Fruit fly (Drosophila melanogaster): ENCODE measurements around the gene CG7824.

CG7824 gene

dm6 chr3R:29891183-29891582, 32.4 kb upstream of the CG7824 start (continued):
- TF ChIP-seq crp (GFP tag; optimal IDR thresholded peaks at IDR 0.05) (no peak), sr (GFP tag; IDR thresholded peaks at IDR 0.05) (no peak), Dref (GFP tag; IDR thresholded peaks at IDR 0.05) (no peak), BtbVII (GFP tag; optimal IDR thresholded peaks at IDR 0.05) (no peak), CG16813 (GFP tag; IDR thresholded peaks at IDR 0.05; ENCODE audit: partially characterized antibody) (no peak), sens-2 (GFP tag; IDR thresholded peaks at IDR 0.05) (no peak), chinmo (GFP tag; IDR thresholded peaks at IDR 0.05; ENCODE audit: partially characterized antibody) (no peak), zfh1 (GFP tag; IDR thresholded peaks at IDR 0.05) (no peak), Nf-YB (GFP tag; optimal IDR thresholded peaks at IDR 0.05) (no peak), da (GFP tag; optimal IDR thresholded peaks at IDR 0.05) (no peak), cato (GFP tag; optimal IDR thresholded peaks at IDR 0.05; ENCODE audit: borderline replicate concordance) (no peak), Hr3 (GFP tag; optimal IDR thresholded peaks at IDR 0.05) (no peak), fd102C (GFP tag; optimal IDR thresholded peaks at IDR 0.05) (no peak), CG13424 (tag; optimal IDR thresholded peaks at IDR 0.05) (no peak), Poxn (GFP tag; IDR thresholded peaks at IDR 0.05) (no peak), btn (GFP tag; optimal IDR thresholded peaks at IDR 0.05) (no peak), disco-r (GFP tag; optimal IDR thresholded peaks at IDR 0.05) (no peak)

- TF ChIP-seq chinmo (GFP tag; IDR thresholded peaks at IDR 0.05; ENCODE audit: partially characterized antibody), result peak; percentile 92; the same call in 3 of the 4 replicates
- 0 out of 3 replicates have a peak, but pooled peaks have one; percentile 10 for TF ChIP-seq CG34224 (GFP tag; IDR thresholded peaks at IDR 0.05; ENCODE audit: partially characterized antibody)
- TF ChIP-seq CG12155 (GFP tag; optimal IDR thresholded peaks at IDR 0.05), result no peak
These were observed 21.6 kb upstream of the CG7824 start for dm6 chr3R:29880306-29880705.

- TF ChIP-seq CG1233 (GFP tag; optimal IDR thresholded peaks at IDR 0.05) (no peak), NC2β (GFP tag; optimal IDR thresholded peaks at IDR 0.05) (no peak), nom (GFP tag; optimal IDR thresholded peaks at IDR 0.05) (peak; percentile 77), CG7963 (GFP tag; IDR thresholded peaks at IDR 0.05; ENCODE audit: partially characterized antibody) (peak; percentile 33; the same call in 1 of the 3 replicates), h (optimal IDR thresholded peaks at IDR 0.05) (no peak), CG11723 (GFP tag; optimal IDR thresholded peaks at IDR 0.05) (peak; percentile 38), CG3407 (GFP tag; optimal IDR thresholded peaks at IDR 0.05) (no peak), gem (tag; optimal IDR thresholded peaks at IDR 0.05) (no peak), CG32532 (GFP tag; IDR thresholded peaks at IDR 0.05) (0 out of 2 replicates have a peak, but pooled peaks have one; percentile 15), Chrac-16 (GFP tag; optimal IDR thresholded peaks at IDR 0.05) (no peak), MBD-R2 (GFP tag; IDR thresholded peaks at IDR 0.05) (peak; percentile 29; the same call in 1 of the 2 replicates), Med (GFP tag) (peak; percentile 88), Adf1 (GFP tag; IDR thresholded peaks at IDR 0.05) (0 out of 2 replicates have a peak, but pooled peaks have one; percentile 7), Hsf (GFP tag; optimal IDR thresholded peaks at IDR 0.05) (no peak), D19A (tag; optimal IDR thresholded peaks at IDR 0.05) (peak; percentile 91), Aef1 (GFP tag; IDR thresholded peaks at IDR 0.05) (peak; percentile 66), dimm (GFP tag; IDR thresholded peaks at IDR 0.05) (no peak), Opbp (GFP tag; IDR thresholded peaks at IDR 0.05; ENCODE audit: partially characterized antibody) (peak; percentile 62; the same call in 2 of the 3 replicates), usp (GFP tag; optimal IDR thresholded peaks at IDR 0.05) (no peak), sna (GFP tag; IDR thresholded peaks at IDR 0.05; ENCODE audit: partially characterized antibody) (0 out of 2 replicates have a peak, but pooled peaks have one; percentile 30), CG12104 (GFP tag; optimal IDR thresholded peaks at IDR 0.05) (no peak), tgo (GFP tag; IDR thresholded peaks at IDR 0.05) (no peak), CG11085 (GFP tag; IDR thresholded peaks at IDR 0.05) (no peak), fru (optimal IDR thresholded peaks at IDR 0.05) (no peak), Mes4 (GFP tag; optimal IDR thresholded peaks at IDR 0.05) (no peak), fd96Cb (tag; optimal IDR thresholded peaks at IDR 0.05) (no peak), sc (optimal IDR thresholded peaks at IDR 0.05) (no peak), sc (GFP tag; optimal IDR thresholded peaks at IDR 0.05) (no peak), CG9817 (tag; optimal IDR thresholded peaks at IDR 0.05) (no peak), CG10543 (GFP tag; optimal IDR thresholded peaks at IDR 0.05) (peak; percentile 34)
These were observed 18.0 kb upstream of the CG7824 start, which contains the start of gene CG31038 for dm6 chr3R:29876733-29877193. Gene CG31038 (plus strand): TSS chr3R:29877059.
